Worm (Caenorhabditis elegans): ENCODE data around the gene ZK930.4.

DNA sequence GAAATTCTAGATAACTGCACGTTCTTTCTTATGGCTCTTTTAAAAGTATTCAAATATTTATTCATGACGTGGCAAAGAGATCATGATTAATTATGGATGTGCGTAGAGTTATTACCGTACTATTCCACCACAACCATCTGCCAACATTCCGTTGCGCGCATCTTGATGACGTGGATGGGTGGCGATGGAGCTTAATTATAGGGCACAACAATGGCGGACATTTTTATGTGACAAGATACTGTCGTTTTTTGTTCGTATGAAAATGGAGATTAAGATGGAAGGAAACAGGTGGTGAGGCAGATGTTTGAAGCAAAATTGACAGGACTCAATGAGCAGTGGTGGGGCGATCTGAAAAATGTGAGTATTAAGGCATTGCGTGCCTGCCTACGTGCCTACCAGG is 18.6 kb upstream of the ZK930.4 start:
- TF ChIP-seq unc-39 (tag; optimal IDR thresholded peaks at IDR 0.05) (no peak), pha-4 (tag; optimal IDR thresholded peaks at IDR 0.05) (no peak), lsy-2 (tag; optimal IDR thresholded peaks at IDR 0.05) (peak; percentile 31), nhr-12 (tag; optimal IDR thresholded peaks at IDR 0.05) (peak; percentile 14), nhr-237 (tag; optimal IDR thresholded peaks at IDR 0.05) (no peak), hlh-1 (tag; optimal IDR thresholded peaks at IDR 0.05) (no peak), snpc-4 (tag; optimal IDR thresholded peaks at IDR 0.05) (no peak), unc-62 (GFP tag; optimal IDR thresholded peaks at IDR 0.05) (peak; percentile 69), nhr-76 (tag; optimal IDR thresholded peaks at IDR 0.05) (no peak), drap-1 (GFP tag; optimal IDR thresholded peaks at IDR 0.05) (no peak), zip-8 (tag; optimal IDR thresholded peaks at IDR 0.05) (peak; percentile 40), ces-1 (GFP tag; optimal IDR thresholded peaks at IDR 0.05) (no peak)

Measured in whole organism, mixed stage, embryonic.